Fruit fly (Drosophila melanogaster) whole organism, embryonic: ENCODE measurements around the gene CG32816.

Experiments used
- CG31365 ChIP-seq: fragments of 200-800 bp; sonication (Bioruptor generic); optimal IDR thresholded peaks from 2 replicates; lab custom pipeline; 2018; ENCODE audit warnings: missing biosample characterization, mild to moderate bottlenecking, missing genetic modification characterization
- CG4730 ChIP-seq: fragments of 200-800 bp; sonication (Bioruptor generic); IDR thresholded peaks from 2 replicates; pipeline ENCODE4 v1.3.6; 2022; ENCODE audit warnings: missing biosample characterization, missing genetic modification characterization
- CG8290 ChIP-seq, 3 experiments: fragments of 200-800 bp; sonication (Bioruptor generic); optimal IDR thresholded peaks; 2 replicates each; lab custom pipeline; 2016 to 2019; ENCODE audit warnings: missing biosample characterization in 3 of 3, missing genetic modification characterization in 3 of 3, mild to moderate bottlenecking in 2 of 3, moderate library complexity in 1 of 3
- NfI ChIP-seq: fragments of 200-800 bp; sonication (Bioruptor generic); optimal IDR thresholded peaks from 3 replicates; lab custom pipeline; 2018; ENCODE audit warnings: missing biosample characterization, mild to moderate bottlenecking, missing genetic modification characterization, moderate library complexity
- zf30C ChIP-seq: fragments of 200-800 bp; sonication (Bioruptor generic); optimal IDR thresholded peaks from 3 replicates; lab custom pipeline; 2018; ENCODE audit warnings: missing biosample characterization, mild to moderate bottlenecking, missing genetic modification characterization

DNA sequence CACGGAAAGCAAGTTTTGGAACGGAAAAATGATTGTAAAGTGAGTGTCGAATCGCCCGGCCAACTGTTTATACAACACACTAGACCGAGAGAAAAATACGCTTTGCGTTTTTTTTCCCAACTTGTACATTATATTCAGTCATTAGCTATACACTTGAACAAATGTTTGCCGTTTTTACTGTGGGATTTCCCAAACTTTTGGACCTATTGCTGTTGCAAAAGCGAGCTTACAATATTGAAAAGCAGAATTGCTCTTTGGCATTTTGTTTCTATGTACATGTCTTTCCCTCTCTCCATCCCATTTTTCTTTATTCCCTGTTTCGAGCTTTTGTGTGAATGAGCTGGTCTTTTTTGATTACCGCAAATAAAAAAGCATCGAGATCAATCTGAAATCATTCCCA is 26.9 kb upstream of the CG32816 start:
- TF ChIP-seq NfI (GFP tag; lab: Kevin White, UChicago) (no peak), zf30C (no peak), CG4730 (GFP tag; lab: Robert Waterston, UW) (no peak), CG8290 (GFP tag; optimal IDR thresholded peaks at IDR 0.05; lab: Kevin White, UChicago) (no peak), CG8290 (tag; optimal IDR thresholded peaks at IDR 0.05; lab: Kevin White, UChicago) (no peak), CG31365 (tag; lab: Kevin White, UChicago) (no peak)
